Fruit fly (Drosophila melanogaster): ENCODE results near the gene Lam.

The Lam gene

DNA sequence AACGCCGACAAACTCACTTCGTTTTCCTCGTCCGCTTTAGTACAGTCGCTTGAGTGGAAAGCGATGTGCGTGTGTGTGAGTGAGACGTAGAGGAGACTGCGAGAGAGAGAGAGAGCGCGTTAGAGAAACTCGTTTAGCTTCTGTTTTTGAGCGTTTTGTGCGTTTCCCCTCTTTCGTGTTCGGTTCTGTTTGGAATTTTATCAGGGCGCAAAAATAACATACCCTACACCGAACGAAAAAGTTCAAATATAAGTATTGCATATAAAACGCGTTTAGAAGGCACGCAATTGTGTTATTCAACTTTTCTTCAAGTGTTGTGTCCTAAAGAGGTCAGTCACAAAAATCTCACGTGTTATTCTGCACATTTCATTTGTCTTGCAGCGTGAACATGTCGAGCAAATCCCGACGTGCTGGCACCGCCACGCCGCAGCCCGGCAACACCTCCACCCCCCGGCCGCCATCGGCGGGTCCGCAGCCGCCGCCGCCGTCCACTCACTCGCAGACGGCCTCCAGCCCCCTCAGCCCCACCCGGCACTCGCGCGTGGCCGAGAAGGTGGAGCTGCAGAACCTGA lies 750 bp downstream of the Lam start (continued):
- TF ChIP-seq CG7271 (tag; optimal IDR thresholded peaks at IDR 0.05) (no peak), CG9797 (GFP tag; optimal IDR thresholded peaks at IDR 0.05) (no peak), TFAM (GFP tag; optimal IDR thresholded peaks at IDR 0.05) (no peak), CG2875 (GFP tag; optimal IDR thresholded peaks at IDR 0.05) (no peak), CG3065 (GFP tag; optimal IDR thresholded peaks at IDR 0.05) (no peak), CG8765 (GFP tag; IDR thresholded peaks at IDR 0.05) (no peak), CG9727 (GFP tag; optimal IDR thresholded peaks at IDR 0.05) (peak; percentile 53), cg (GFP tag; optimal IDR thresholded peaks at IDR 0.05) (peak; percentile 88), Myb (GFP tag; optimal IDR thresholded peaks at IDR 0.05) (no peak), CG1603 (tag; optimal IDR thresholded peaks at IDR 0.05) (peak; percentile 63), Gug (GFP tag; IDR thresholded peaks at IDR 0.05) (peak; percentile 28; the same call in 1 of the 4 replicates), ems (GFP tag; optimal IDR thresholded peaks at IDR 0.05) (no peak), ranshi (GFP tag; IDR thresholded peaks at IDR 0.05) (peak; percentile 47; the same call in 1 of the 2 replicates), cas (GFP tag; IDR thresholded peaks at IDR 0.05) (peak; percentile 36; the same call in 1 of the 2 replicates), YL-1 (GFP tag; optimal IDR thresholded peaks at IDR 0.05) (no peak), emc (GFP tag; optimal IDR thresholded peaks at IDR 0.05) (no peak), sqz (GFP tag; optimal IDR thresholded peaks at IDR 0.05) (no peak), cwo (GFP tag; optimal IDR thresholded peaks at IDR 0.05) (peak; percentile 86), CG5953 (GFP tag; IDR thresholded peaks at IDR 0.05) (0 out of 2 replicates have a peak, but pooled peaks have one; percentile 36), CG15269 (tag; optimal IDR thresholded peaks at IDR 0.05) (no peak), Bdp1 (GFP tag; optimal IDR thresholded peaks at IDR 0.05) (no peak), CG17385 (GFP tag; optimal IDR thresholded peaks at IDR 0.05) (peak; percentile 54), CG12942 (GFP tag; optimal IDR thresholded peaks at IDR 0.05) (peak; percentile 40), al (GFP tag; IDR thresholded peaks at IDR 0.05) (peak; percentile 30), psq (GFP tag; optimal IDR thresholded peaks at IDR 0.05) (peak; percentile 44), slbo (GFP tag; IDR thresholded peaks at IDR 0.05) (peak; percentile 71), disco-r (GFP tag; optimal IDR thresholded peaks at IDR 0.05) (no peak), pros (GFP tag; optimal IDR thresholded peaks at IDR 0.05) (no peak), CG18764 (GFP tag; optimal IDR thresholded peaks at IDR 0.05) (no peak), Ssrp (tag; optimal IDR thresholded peaks at IDR 0.05) (no peak), D19B (GFP tag; optimal IDR thresholded peaks at IDR 0.05) (no peak), ro (GFP tag; IDR thresholded peaks at IDR 0.05) (no peak), hb (GFP tag; IDR thresholded peaks at IDR 0.05; ENCODE audit: partially characterized antibody) (no peak), Vsx1 (GFP tag; optimal IDR thresholded peaks at IDR 0.05) (no peak), insv (GFP tag; optimal IDR thresholded peaks at IDR 0.05) (peak in 1 of 2 experiments; percentile 27), Hr51 (GFP tag; optimal IDR thresholded peaks at IDR 0.05) (peak in 1 of 2 experiments; percentile 7), CG33213 (GFP tag; optimal IDR thresholded peaks at IDR 0.05) (no peak), wek (GFP tag; optimal IDR thresholded peaks at IDR 0.05) (no peak), crc (GFP tag; optimal IDR thresholded peaks at IDR 0.05) (no peak), gcm2 (GFP tag; optimal IDR thresholded peaks at IDR 0.05) (no peak), CG14965 (GFP tag; optimal IDR thresholded peaks at IDR 0.05; ENCODE audit: borderline replicate concordance) (no peak), HmgZ (tag; optimal IDR thresholded peaks at IDR 0.05) (peak; percentile 57), CG13287 (GFP tag; IDR thresholded peaks at IDR 0.05; ENCODE audit: partially characterized antibody) (0 out of 2 replicates have a peak, but pooled peaks have one; percentile 5), Hsf (GFP tag; optimal IDR thresholded peaks at IDR 0.05) (peak; percentile 55), gsb-n (tag; optimal IDR thresholded peaks at IDR 0.05) (no peak), CG34422 (GFP tag; IDR thresholded peaks at IDR 0.05) (peak; percentile 86), CG15073 (GFP tag; optimal IDR thresholded peaks at IDR 0.05) (no peak), CG11696 (GFP tag; IDR thresholded peaks at IDR 0.05) (0 out of 2 replicates have a peak, but pooled peaks have one; percentile 23), MBD-R2 (GFP tag; IDR thresholded peaks at IDR 0.05) (peak; percentile 25; the same call in 1 of the 2 replicates), cato (GFP tag; optimal IDR thresholded peaks at IDR 0.05; ENCODE audit: borderline replicate concordance) (no peak)

Data from whole organism, embryonic.